Fruit fly (Drosophila melanogaster) whole organism, embryonic: ENCODE results near the gene Crg-1.

Experiments used
- Ada2b ChIP-seq: fragments of 200-800 bp; sonication (Bioruptor generic); IDR thresholded peaks from 2 replicates; pipeline ENCODE4 v1.3.6; 2022; ENCODE audit warnings: missing biosample characterization, missing genetic modification characterization
- Antp ChIP-seq: fragments of 200-800 bp; sonication (Bioruptor generic); optimal IDR thresholded peaks from 3 replicates; lab custom pipeline; 2016; ENCODE audit warnings: missing biosample characterization, missing genetic modification characterization
- Asciz ChIP-seq: fragments of 200-800 bp; sonication (Bioruptor generic); optimal IDR thresholded peaks from 2 replicates; lab custom pipeline; 2017; ENCODE audit warnings: missing biosample characterization, mild to moderate bottlenecking, missing genetic modification characterization, missing genetic modification reagents
- CG10147 ChIP-seq: fragments of 200-800 bp; sonication (Bioruptor generic); optimal IDR thresholded peaks from 2 replicates; lab custom pipeline; 2019; ENCODE audit warnings: missing biosample characterization, mild to moderate bottlenecking, missing genetic modification characterization, moderate library complexity
- CG10267 ChIP-seq: fragments of 200-800 bp; sonication (Bioruptor generic); optimal IDR thresholded peaks from 2 replicates; lab custom pipeline; 2018; ENCODE audit warnings: missing biosample characterization, mild to moderate bottlenecking, missing genetic modification characterization, moderate library complexity
- CG11504 ChIP-seq: fragments of 200-800 bp; sonication (Bioruptor generic); optimal IDR thresholded peaks from 3 replicates; lab custom pipeline; 2019; ENCODE audit warnings: missing biosample characterization, mild to moderate bottlenecking, missing genetic modification characterization, moderate library complexity
- CG12155 ChIP-seq: fragments of 200-800 bp; sonication (Bioruptor generic); optimal IDR thresholded peaks from 3 replicates; lab custom pipeline; 2016; ENCODE audit warnings: missing biosample characterization, missing genetic modification characterization
- CG12236 ChIP-seq: fragments of 200-800 bp; sonication (Bioruptor generic); optimal IDR thresholded peaks from 2 replicates; lab custom pipeline; 2016; ENCODE audit warnings: missing biosample characterization, missing genetic modification characterization
- CG1233 ChIP-seq: fragments of 200-800 bp; sonication (Bioruptor generic); optimal IDR thresholded peaks from 4 replicates; lab custom pipeline; 2018; ENCODE audit warnings: missing biosample characterization, mild to moderate bottlenecking, missing genetic modification characterization
- CG12659 ChIP-seq: fragments of 200-800 bp; sonication (Bioruptor generic); optimal IDR thresholded peaks from 3 replicates; lab custom pipeline; 2017; ENCODE audit warnings: mild to moderate bottlenecking, missing biosample characterization, missing genetic modification reagents, missing genetic modification characterization
- CG13287 ChIP-seq: fragments of 200-800 bp; sonication (Bioruptor generic); IDR thresholded peaks from 2 replicates; pipeline ENCODE4 v1.3.6; 2022; ENCODE audit warnings: missing biosample characterization, missing genetic modification characterization; ENCODE audit not compliant: partially characterized antibody
- CG17568 ChIP-seq: fragments of 200-800 bp; sonication (Bioruptor generic); optimal IDR thresholded peaks from 2 replicates; lab custom pipeline; 2018; ENCODE audit warnings: missing biosample characterization, mild to moderate bottlenecking, missing genetic modification characterization, moderate library complexity
- CG18262 ChIP-seq: fragments of 200-800 bp; optimal IDR thresholded peaks from 3 replicates; lab custom pipeline; 2019; ENCODE audit warnings: missing biosample characterization, mild to moderate bottlenecking, missing genetic modification characterization, moderate library complexity
- CG6683 ChIP-seq: fragments of 200-800 bp; sonication (Bioruptor generic); optimal IDR thresholded peaks from 2 replicates; lab custom pipeline; 2017; ENCODE audit warnings: missing biosample characterization, mild to moderate bottlenecking, missing genetic modification characterization, missing genetic modification reagents
- CG7745 ChIP-seq: fragments of 200-800 bp; sonication (Bioruptor generic); optimal IDR thresholded peaks from 2 replicates; lab custom pipeline; 2018; ENCODE audit warnings: missing biosample characterization, mild to moderate bottlenecking, missing genetic modification characterization, moderate library complexity
- CG8290 ChIP-seq, 3 experiments: fragments of 200-800 bp; sonication (Bioruptor generic); optimal IDR thresholded peaks; 2 replicates each; lab custom pipeline; 2016 to 2019; ENCODE audit warnings: missing biosample characterization in 3 of 3, missing genetic modification characterization in 3 of 3, mild to moderate bottlenecking in 2 of 3, moderate library complexity in 1 of 3
- CG8388 ChIP-seq: fragments of 200-800 bp; sonication (Bioruptor generic); optimal IDR thresholded peaks from 2 replicates; lab custom pipeline; 2019; ENCODE audit warnings: missing biosample characterization, mild to moderate bottlenecking, missing genetic modification characterization, moderate library complexity
- CG9817 ChIP-seq: fragments of 200-800 bp; sonication (Bioruptor generic); optimal IDR thresholded peaks from 2 replicates; lab custom pipeline; 2018; ENCODE audit warnings: missing biosample characterization, mild to moderate bottlenecking, missing genetic modification characterization, moderate library complexity
- CoRest ChIP-seq: fragments of 200-800 bp; sonication (Bioruptor generic); optimal IDR thresholded peaks from 3 replicates; lab custom pipeline; 2018; ENCODE audit warnings: missing biosample characterization, mild to moderate bottlenecking, missing genetic modification characterization, moderate library complexity
- Ets97D ChIP-seq: fragments of 200-800 bp; sonication (Bioruptor generic); optimal IDR thresholded peaks from 3 replicates; lab custom pipeline; 2016; ENCODE audit warnings: missing biosample characterization, missing genetic modification characterization
- HLHmδ ChIP-seq: fragments of 200-800 bp; sonication (Bioruptor generic); optimal IDR thresholded peaks from 2 replicates; lab custom pipeline; 2018; ENCODE audit warnings: missing biosample characterization, mild to moderate bottlenecking, missing genetic modification characterization, moderate library complexity
- Hand ChIP-seq: fragments of 200-800 bp; sonication (Bioruptor generic); optimal IDR thresholded peaks from 2 replicates; lab custom pipeline; 2017; ENCODE audit warnings: mild to moderate bottlenecking, missing biosample characterization, missing genetic modification reagents, missing genetic modification characterization
- MTF-1 ChIP-seq: fragments of 200-800 bp; sonication (Bioruptor generic); optimal IDR thresholded peaks from 2 replicates; lab custom pipeline; 2018; ENCODE audit warnings: missing biosample characterization, mild to moderate bottlenecking, missing genetic modification characterization, borderline replicate concordance
- Mrtf ChIP-seq: fragments of 200-800 bp; sonication (Bioruptor generic); IDR thresholded peaks from 3 replicates; pipeline ENCODE4 v1.3.6; 2022; ENCODE audit warnings: missing biosample characterization, missing genetic modification characterization
- Myb ChIP-seq: fragments of 200-800 bp; sonication (Bioruptor generic); optimal IDR thresholded peaks from 2 replicates; lab custom pipeline; 2016; ENCODE audit warnings: missing biosample characterization, missing genetic modification characterization
- TFAM ChIP-seq: fragments of 200-800 bp; sonication (Bioruptor generic); optimal IDR thresholded peaks from 2 replicates; lab custom pipeline; 2017; ENCODE audit warnings: missing biosample characterization, missing genetic modification characterization, inconsistent platforms
- ac ChIP-seq: fragments of 200-800 bp; sonication (Bioruptor generic); optimal IDR thresholded peaks from 3 replicates; lab custom pipeline; 2017; ENCODE audit warnings: missing biosample characterization, mild to moderate bottlenecking, missing genetic modification characterization
- bigmax ChIP-seq: fragments of 200-800 bp; sonication (Bioruptor generic); optimal IDR thresholded peaks from 2 replicates; lab custom pipeline; 2018; ENCODE audit warnings: missing biosample characterization, mild to moderate bottlenecking, missing genetic modification characterization
- chm ChIP-seq: fragments of 200-800 bp; sonication (Bioruptor generic); IDR thresholded peaks from 2 replicates; pipeline ENCODE4 v1.3.6; 2022; ENCODE audit warnings: missing biosample characterization, missing genetic modification characterization
- corto ChIP-seq: fragments of 200-800 bp; sonication (Bioruptor generic); optimal IDR thresholded peaks from 2 replicates; lab custom pipeline; 2016; ENCODE audit warnings: missing biosample characterization, mild to moderate bottlenecking, missing genetic modification characterization, moderate library complexity
- crc ChIP-seq: fragments of 200-800 bp; sonication (Bioruptor generic); optimal IDR thresholded peaks from 2 replicates; lab custom pipeline; 2016; ENCODE audit warnings: missing biosample characterization, missing genetic modification characterization
- gem ChIP-seq: fragments of 200-800 bp; sonication (Bioruptor generic); optimal IDR thresholded peaks from 2 replicates; lab custom pipeline; 2019; ENCODE audit warnings: missing biosample characterization, mild to moderate bottlenecking, missing genetic modification characterization, moderate library complexity
- gfzf ChIP-seq: fragments of 200-800 bp; sonication (Bioruptor generic); optimal IDR thresholded peaks from 2 replicates; lab custom pipeline; 2016; ENCODE audit warnings: missing biosample characterization, mild to moderate bottlenecking, missing genetic modification characterization, moderate library complexity
- jing ChIP-seq: fragments of 200-800 bp; sonication (Bioruptor generic); optimal IDR thresholded peaks from 2 replicates; lab custom pipeline; 2018; ENCODE audit warnings: missing biosample characterization, mild to moderate bottlenecking, missing genetic modification characterization
- kni ChIP-seq: fragments of 200-800 bp; sonication (Bioruptor generic); optimal IDR thresholded peaks from 3 replicates; lab custom pipeline; 2017; ENCODE audit warnings: mild to moderate bottlenecking, missing biosample characterization, missing genetic modification reagents, missing genetic modification characterization
- nau ChIP-seq: fragments of 200-800 bp; sonication (Bioruptor generic); optimal IDR thresholded peaks from 3 replicates; lab custom pipeline; 2017; ENCODE audit warnings: missing biosample characterization, mild to moderate bottlenecking, missing genetic modification characterization, missing genetic modification reagents
- oc ChIP-seq: fragments of 200-800 bp; sonication (Bioruptor generic); optimal IDR thresholded peaks from 2 replicates; lab custom pipeline; 2018; ENCODE audit warnings: missing biosample characterization, mild to moderate bottlenecking, missing genetic modification characterization, moderate library complexity
- onecut ChIP-seq: fragments of 200-800 bp; sonication (Bioruptor generic); IDR thresholded peaks from 2 replicates; pipeline ENCODE4 v1.3.6; 2022; ENCODE audit warnings: missing biosample characterization, missing genetic modification characterization
- otp ChIP-seq: fragments of 200-800 bp; sonication (Bioruptor generic); IDR thresholded peaks from 3 replicates; pipeline ENCODE4, ENCODE4 v1.3.6; 2022; ENCODE audit warnings: missing biosample characterization, missing genetic modification characterization
- pnt ChIP-seq: fragments of 200-800 bp; sonication (Bioruptor generic); optimal IDR thresholded peaks from 3 replicates; lab custom pipeline; 2016; ENCODE audit warnings: missing biosample characterization, missing genetic modification characterization
- repo ChIP-seq: fragments of 200-800 bp; sonication (Bioruptor generic); optimal IDR thresholded peaks from 2 replicates; lab custom pipeline; 2016; ENCODE audit warnings: missing biosample characterization, missing genetic modification characterization
- row ChIP-seq: fragments of 200-800 bp; sonication (Bioruptor generic); IDR thresholded peaks from 3 replicates; pipeline ENCODE4 v1.3.6; 2022; ENCODE audit warnings: missing biosample characterization, missing genetic modification characterization
- sens-2 ChIP-seq: fragments of 200-800 bp; sonication (Bioruptor generic); IDR thresholded peaks from 2 replicates; pipeline ENCODE4 v1.3.6; 2022; ENCODE audit warnings: missing biosample characterization, missing genetic modification characterization
- seq ChIP-seq: fragments of 200-800 bp; sonication (Bioruptor generic); IDR thresholded peaks from 2 replicates; pipeline ENCODE4 v1.3.6; 2022; ENCODE audit warnings: missing biosample characterization, missing genetic modification characterization
- stc ChIP-seq: fragments of 200-800 bp; sonication (Bioruptor generic); IDR thresholded peaks from 2 replicates; pipeline ENCODE4 v1.3.6; 2022; ENCODE audit warnings: missing biosample characterization, missing genetic modification characterization
- tgo ChIP-seq: fragments of 200-800 bp; sonication (Bioruptor generic); IDR thresholded peaks from 3 replicates; pipeline ENCODE4 v1.3.6; 2022; ENCODE audit warnings: missing biosample characterization, missing genetic modification characterization
- zfh1 ChIP-seq: fragments of 200-800 bp; sonication (Bioruptor generic); IDR thresholded peaks from 3 replicates; pipeline ENCODE4 v1.3.6; 2022; ENCODE audit warnings: missing biosample characterization, missing genetic modification characterization

Gene Crg-1

dm6 chrX:3750232-3751075 is 42.6 kb upstream of the Crg-1 start (continued):
- TF ChIP-seq CG8388 (GFP tag; lab: Kevin White, UChicago), result peak; percentile 81
- peak; percentile 73 for TF ChIP-seq CG10147 (GFP tag; lab: Kevin White, UChicago)
- peak; percentile 87 for TF ChIP-seq CG18262 (tag; lab: Kevin White, UChicago)
- peak; percentile 81 for TF ChIP-seq jing (GFP tag; lab: Kevin White, UChicago)
- TF ChIP-seq stc (GFP tag; lab: Robert Waterston, UW), result peak; percentile 80
- TF ChIP-seq CG6683, result peak; percentile 71
- peak; percentile 88 for TF ChIP-seq CG9817
- peak; percentile 92 for TF ChIP-seq Antp
- no peak for TF ChIP-seq CG13287
- peak; percentile 41 for TF ChIP-seq CG12236 (GFP tag; lab: Kevin White, UChicago)
- TF ChIP-seq CG12155, result peak; percentile 79
- TF ChIP-seq gfzf, result no peak
- TF ChIP-seq Ada2b, result peak; percentile 89
- peak; percentile 70 for TF ChIP-seq repo
- TF ChIP-seq crc, result peak; percentile 76
- TF ChIP-seq pnt, result peak; percentile 82
- peak; percentile 61 for TF ChIP-seq Asciz (GFP tag; lab: Kevin White, UChicago)
- peak; percentile 45 for TF ChIP-seq MTF-1 (GFP tag; lab: Kevin White, UChicago)
- peak; percentile 90 for TF ChIP-seq CoRest
- TF ChIP-seq Mrtf (GFP tag; lab: Robert Waterston, UW), result peak; percentile 90
- TF ChIP-seq otp (GFP tag; lab: Robert Waterston, UW), result peak; percentile 68; the same call in 1 of the 3 replicates
- peak; percentile 97 for TF ChIP-seq row (GFP tag; lab: Robert Waterston, UW)
- TF ChIP-seq Hand (GFP tag; lab: Kevin White, UChicago), result peak; percentile 77
- peak; percentile 86 for TF ChIP-seq CG12659 (GFP tag; lab: Kevin White, UChicago)
- TF ChIP-seq CG11504 (tag; lab: Kevin White, UChicago), result peak; percentile 90
- TF ChIP-seq seq (GFP tag; lab: Robert Waterston, UW), result peak; percentile 77
- TF ChIP-seq bigmax (GFP tag; lab: Kevin White, UChicago), result no peak
- TF ChIP-seq TFAM (GFP tag; lab: Kevin White, UChicago), result no peak
- TF ChIP-seq oc, result peak; percentile 86
- TF ChIP-seq HLHmδ (GFP tag; lab: Kevin White, UChicago), result no peak
- TF ChIP-seq tgo (GFP tag; lab: Robert Waterston, UW), result peak; percentile 88
- TF ChIP-seq sens-2 (GFP tag; lab: Robert Waterston, UW), result peak; percentile 51; the same call in 1 of the 2 replicates
- TF ChIP-seq CG8290 (GFP tag; optimal IDR thresholded peaks at IDR 0.05; lab: Kevin White, UChicago), result peak; percentile 57
- TF ChIP-seq CG8290 (tag; optimal IDR thresholded peaks at IDR 0.05; lab: Kevin White, UChicago), result peak; percentile 25 to 95
- peak; percentile 63 for TF ChIP-seq Myb (GFP tag; lab: Kevin White, UChicago)
- peak; percentile 73 for TF ChIP-seq onecut (GFP tag; lab: Robert Waterston, UW)
- TF ChIP-seq CG1233 (GFP tag; lab: Kevin White, UChicago), result peak; percentile 83
- no peak for TF ChIP-seq corto (GFP tag; lab: Kevin White, UChicago)
- TF ChIP-seq zfh1 (GFP tag; lab: Robert Waterston, UW), result peak; percentile 89
- peak; percentile 76 for TF ChIP-seq CG10267
- peak; percentile 85 for TF ChIP-seq CG17568
- TF ChIP-seq nau (GFP tag; lab: Kevin White, UChicago), result peak; percentile 84
- no peak for TF ChIP-seq Ets97D (GFP tag; lab: Kevin White, UChicago)
- no peak for TF ChIP-seq CG7745 (tag; lab: Kevin White, UChicago)
- peak; percentile 92 for TF ChIP-seq gem (tag; lab: Kevin White, UChicago)
- peak; percentile 68 for TF ChIP-seq kni (GFP tag; lab: Kevin White, UChicago)
- peak; percentile 9 for TF ChIP-seq ac (GFP tag; lab: Kevin White, UChicago)
- peak; percentile 72; the same call in 1 of the 2 replicates for TF ChIP-seq chm (GFP tag; lab: Robert Waterston, UW)
